Worm (Caenorhabditis elegans) whole organism, L1 larva: ENCODE data around the gene faah-3.

Source experiments
- ceh-88 ChIP-seq: fragments of 200-800 bp; sonication (Bioruptor generic); IDR thresholded peaks from 2 replicates; pipeline ENCODE4 v1.3.6; 2022; ENCODE audit warnings: missing genetic modification characterization, missing compliant biosample characterization
- egl-13 ChIP-seq: sonication (generic microtip); optimal IDR thresholded peaks from 2 replicates; lab custom pipeline; 2016; ENCODE audit warnings: missing genotype, missing genetic modification reagents, missing genetic modification characterization, missing compliant biosample characterization
- elt-3 ChIP-seq, 6 experiments: fragments of 150-350 bp in 1 of 6; sonication (generic microtip); optimal IDR thresholded peaks; 2 replicates each; lab custom pipeline; 2017 to 2018; ENCODE audit warnings: missing biosample characterization in 6 of 6, missing genetic modification characterization in 6 of 6, inconsistent platforms in 1 of 6
- jun-1 ChIP-seq: fragments of 150-350 bp; optimal IDR thresholded peaks from 2 replicates; lab custom pipeline; 2014; ENCODE audit warnings: missing biosample characterization, missing genetic modification reagents, missing genetic modification characterization
- lin-13 ChIP-seq: fragments of 150-350 bp; optimal IDR thresholded peaks from 2 replicates; lab custom pipeline; 2014; ENCODE audit warnings: missing biosample characterization, missing genetic modification reagents, missing genetic modification characterization
- nhr-76 ChIP-seq: sonication (generic microtip); optimal IDR thresholded peaks from 2 replicates; lab custom pipeline; 2017; ENCODE audit warnings: missing biosample characterization, missing genetic modification characterization
- pag-3 ChIP-seq: sonication (generic microtip); optimal IDR thresholded peaks from 2 replicates; lab custom pipeline; 2017; ENCODE audit warnings: missing genetic modification characterization, mild to moderate bottlenecking, missing compliant biosample characterization, antibody characterized with exemption, borderline replicate concordance; ENCODE audit not compliant: insufficient read depth

- no peak for TF ChIP-seq elt-3 (tag; optimal IDR thresholded peaks at IDR 0.05; lab: Kevin White, UChicago)
- no peak for TF ChIP-seq nhr-76 (tag; lab: Kevin White, UChicago)
- TF ChIP-seq jun-1 (tag; lab: Kevin White, UChicago) = no peak
- no peak for TF ChIP-seq egl-13 (tag; lab: Kevin White, UChicago)
- TF ChIP-seq ceh-88 (GFP tag; lab: Robert Waterston, UW) = no peak
- no peak for TF ChIP-seq pag-3
- no peak for TF ChIP-seq lin-13 (GFP tag; lab: Kevin White, UChicago)
Measured at ce11 chrIV:990352-990751, 44.9 kb upstream of the faah-3 start, which contains the start of gene egrh-2.
